Worm (Caenorhabditis elegans) whole organism, late embryonic: Measurements from ENCODE around the gene mrck-1.

ENCODE experiments used
- C38D4.7 ChIP-seq: fragments of 200-800 bp; sonication (Bioruptor generic); optimal IDR thresholded peaks from 2 replicates; lab custom pipeline; 2018; ENCODE audit warnings: mild to moderate bottlenecking, missing genetic modification characterization, moderate library complexity, missing compliant biosample characterization
- K02D7.2 ChIP-seq: sonication (generic microtip); optimal IDR thresholded peaks from 2 replicates; lab custom pipeline; 2017; ENCODE audit warnings: mild to moderate bottlenecking, missing genetic modification characterization, missing compliant biosample characterization
- K09A11.1 ChIP-seq: sonication (generic microtip); optimal IDR thresholded peaks from 2 replicates; lab custom pipeline; 2017; ENCODE audit warnings: antibody characterized with exemption, mild to moderate bottlenecking, missing genetic modification characterization, missing compliant biosample characterization; ENCODE audit not compliant: insufficient read depth
- Y22D7AL.16 ChIP-seq: sonication (generic microtip); optimal IDR thresholded peaks from 2 replicates; lab custom pipeline; 2016; ENCODE audit warnings: missing genetic modification characterization, missing compliant biosample characterization
- ama-1 ChIP-seq: fragments of 150-350 bp; optimal IDR thresholded peaks from 2 replicates; lab custom pipeline; 2014
- ceh-22 ChIP-seq: sonication (generic microtip); optimal IDR thresholded peaks from 2 replicates; lab custom pipeline; 2017; ENCODE audit warnings: missing biosample characterization, missing genetic modification characterization
- ceh-34 ChIP-seq: sonication (generic microtip); optimal IDR thresholded peaks from 2 replicates; lab custom pipeline; 2016; ENCODE audit warnings: mild to moderate bottlenecking, missing genetic modification characterization, missing compliant biosample characterization
- ceh-6 ChIP-seq: fragments of 200-800 bp; sonication (Bioruptor generic); optimal IDR thresholded peaks from 2 replicates; lab custom pipeline; 2018; ENCODE audit warnings: mild to moderate bottlenecking, missing genetic modification characterization, missing compliant biosample characterization
- dmd-4 ChIP-seq: sonication (generic microtip); optimal IDR thresholded peaks from 2 replicates; lab custom pipeline; 2016; ENCODE audit warnings: borderline replicate concordance, missing genetic modification characterization, missing compliant biosample characterization
- elt-2 ChIP-seq: sonication (generic microtip); optimal IDR thresholded peaks from 2 replicates; lab custom pipeline; 2016; ENCODE audit warnings: missing genetic modification reagents, missing genetic modification characterization, missing compliant biosample characterization
- elt-4 ChIP-seq: sonication (generic microtip); optimal IDR thresholded peaks from 2 replicates; lab custom pipeline; 2016; ENCODE audit warnings: missing genetic modification characterization, missing compliant biosample characterization
- ets-4 ChIP-seq: sonication (generic microtip); optimal IDR thresholded peaks from 2 replicates; lab custom pipeline; 2016; ENCODE audit warnings: missing genetic modification characterization, missing compliant biosample characterization
- eyg-1 ChIP-seq: sonication (generic microtip); optimal IDR thresholded peaks from 2 replicates; lab custom pipeline; 2016; ENCODE audit warnings: missing genotype, missing genetic modification characterization, missing compliant biosample characterization
- fkh-10 ChIP-seq: fragments of 150-350 bp; optimal IDR thresholded peaks from 2 replicates; lab custom pipeline; 2014; ENCODE audit warnings: missing biosample characterization, missing genetic modification reagents, missing genetic modification characterization
- hlh-13 ChIP-seq: fragments of 200-800 bp; sonication (Bioruptor generic); optimal IDR thresholded peaks from 2 replicates; lab custom pipeline; 2018; ENCODE audit warnings: mild to moderate bottlenecking, missing genetic modification characterization, missing compliant biosample characterization
- hlh-30 ChIP-seq: sonication (generic microtip); optimal IDR thresholded peaks from 2 replicates; lab custom pipeline; 2017; ENCODE audit warnings: antibody characterized with exemption, missing genetic modification characterization, missing compliant biosample characterization; ENCODE audit not compliant: insufficient read depth
- hlh-6 ChIP-seq: sonication (generic microtip); optimal IDR thresholded peaks from 2 replicates; lab custom pipeline; 2016; ENCODE audit warnings: missing genotype, missing genetic modification characterization, missing compliant biosample characterization
- nhr-232 ChIP-seq: sonication (generic microtip); optimal IDR thresholded peaks from 2 replicates; lab custom pipeline; 2016; ENCODE audit warnings: missing genetic modification characterization, missing compliant biosample characterization
- npax-4 ChIP-seq: sonication (generic microtip); optimal IDR thresholded peaks from 2 replicates; lab custom pipeline; 2016; ENCODE audit warnings: missing genetic modification characterization, missing compliant biosample characterization
- odd-2 ChIP-seq: sonication (generic microtip); optimal IDR thresholded peaks from 2 replicates; lab custom pipeline; 2017; ENCODE audit warnings: antibody characterized with exemption, mild to moderate bottlenecking, missing genetic modification characterization, missing compliant biosample characterization
- pag-3 ChIP-seq: sonication (generic microtip); optimal IDR thresholded peaks from 2 replicates; lab custom pipeline; 2016; ENCODE audit warnings: missing compliant biosample characterization, missing genetic modification characterization, borderline replicate concordance
- pat-9 ChIP-seq: fragments of 200-800 bp; sonication (Bioruptor generic); optimal IDR thresholded peaks from 2 replicates; lab custom pipeline; 2018; ENCODE audit warnings: mild to moderate bottlenecking, missing genetic modification characterization, moderate library complexity, missing compliant biosample characterization
- pha-2 ChIP-seq: sonication (generic microtip); optimal IDR thresholded peaks from 2 replicates; lab custom pipeline; 2017; ENCODE audit warnings: mild to moderate bottlenecking, missing genetic modification characterization, missing compliant biosample characterization
- pha-4 ChIP-seq: fragments of 150-350 bp; optimal IDR thresholded peaks from 2 replicates; lab custom pipeline; 2018; ENCODE audit warnings: missing biosample characterization, missing genetic modification reagents, missing genetic modification characterization
- pqm-1 ChIP-seq: sonication (generic microtip); optimal IDR thresholded peaks from 2 replicates; lab custom pipeline; 2016; ENCODE audit warnings: missing genetic modification characterization, missing compliant biosample characterization
- sdc-2 ChIP-seq: sonication (generic microtip); optimal IDR thresholded peaks from 2 replicates; lab custom pipeline; 2016; ENCODE audit warnings: missing genotype, missing genetic modification characterization, missing compliant biosample characterization
- sox-2 ChIP-seq: fragments of 200-800 bp; sonication (Bioruptor generic); IDR thresholded peaks from 2 replicates; pipeline ENCODE4 v1.3.6; 2022; ENCODE audit warnings: missing genetic modification reagents, missing genetic modification characterization, missing compliant biosample characterization
- sox-4 ChIP-seq: sonication (generic microtip); optimal IDR thresholded peaks from 2 replicates; lab custom pipeline; 2017; ENCODE audit warnings: mild to moderate bottlenecking, missing genetic modification characterization, inconsistent platforms, missing compliant biosample characterization
- tbx-2 ChIP-seq: sonication (generic microtip); optimal IDR thresholded peaks from 2 replicates; lab custom pipeline; 2016; ENCODE audit warnings: missing genetic modification characterization, missing compliant biosample characterization
- tbx-7 ChIP-seq: sonication (generic microtip); optimal IDR thresholded peaks from 2 replicates; lab custom pipeline; 2016; ENCODE audit warnings: missing genotype, missing genetic modification characterization, missing compliant biosample characterization
- ttx-3 ChIP-seq: sonication (generic microtip); optimal IDR thresholded peaks from 2 replicates; lab custom pipeline; 2016; ENCODE audit warnings: missing genetic modification reagents, missing genetic modification characterization, missing compliant biosample characterization
- unc-3 ChIP-seq, 2 experiments: fragments of 200-800 bp in 1 of 2; sonication (Bioruptor generic) in 1 of 2; sonication (generic microtip) in 1 of 2; conservative IDR thresholded peaks in 1 of 2; optimal IDR thresholded peaks in 1 of 2; 2 replicates each; pipeline versions ENCODE4 v1.3.6 to Lab custom; 2016 to 2022; ENCODE audit warnings: missing compliant biosample characterization in 2 of 2, missing genetic modification characterization in 2 of 2, missing genetic modification reagents in 1 of 2
- unc-55 ChIP-seq: sonication (generic microtip); optimal IDR thresholded peaks from 2 replicates; lab custom pipeline; 2017; ENCODE audit warnings: missing biosample characterization, missing genetic modification reagents, missing genetic modification characterization
- unc-86 ChIP-seq: sonication (generic microtip); optimal IDR thresholded peaks from 2 replicates; lab custom pipeline; 2016; ENCODE audit warnings: missing genetic modification characterization, missing compliant biosample characterization

The mrck-1 gene

ce11 chrV:6286343-6286742 lies 19.3 kb upstream of the mrck-1 start, which contains the start of gene srn-1:
srn-1 (minus strand) TSS chrV:6286443.
- TF ChIP-seq tbx-7 (tag; lab: Kevin White, UChicago) (no peak), npax-4 (tag; lab: Kevin White, UChicago) (no peak), pag-3 (no peak), nhr-232 (tag; lab: Kevin White, UChicago) (no peak), unc-3 (GFP tag; conservative IDR thresholded peaks at IDR 0.05; lab: Robert Waterston, UW) (no peak), unc-3 (tag; optimal IDR thresholded peaks at IDR 0.05; lab: Kevin White, UChicago) (no peak), pha-4 (tag; lab: Kevin White, UChicago) (no peak), pha-2 (tag; lab: Kevin White, UChicago) (no peak), unc-55 (GFP tag; lab: Kevin White, UChicago) (no peak), sox-4 (tag; lab: Kevin White, UChicago) (no peak), tbx-2 (no peak), C38D4.7 (GFP tag; lab: Kevin White, UChicago) (no peak), Y22D7AL.16 (no peak), hlh-13 (GFP tag; lab: Kevin White, UChicago) (no peak), eyg-1 (tag; lab: Kevin White, UChicago) (no peak), K09A11.1 (tag; lab: Kevin White, UChicago) (no peak), hlh-6 (tag; lab: Kevin White, UChicago) (no peak), unc-86 (no peak), ceh-22 (no peak)

ce11 chrV:6281175-6281574 lies 14.1 kb upstream of the mrck-1 start, which contains the start of the genes K12B6.4 and spe-49:
K12B6.4 (minus strand) TSS chrV:6281275.
spe-49 (plus strand) TSS chrV:6281359.
- TF ChIP-seq sox-2 (GFP tag; lab: Robert Waterston, UW) (no peak), elt-4 (tag; lab: Kevin White, UChicago) (no peak), ttx-3 (tag; lab: Kevin White, UChicago) (no peak), npax-4 (tag; lab: Kevin White, UChicago) (no peak)

- TF ChIP-seq unc-3 (GFP tag; conservative IDR thresholded peaks at IDR 0.05; lab: Robert Waterston, UW) (no peak), unc-3 (tag; optimal IDR thresholded peaks at IDR 0.05; lab: Kevin White, UChicago) (no peak), elt-2 (no peak), odd-2 (tag; lab: Kevin White, UChicago) (no peak), hlh-6 (tag; lab: Kevin White, UChicago) (no peak), sdc-2 (no peak), pqm-1 (tag; lab: Kevin White, UChicago) (no peak), fkh-10 (GFP tag; lab: Kevin White, UChicago) (no peak), ets-4 (tag; lab: Kevin White, UChicago) (no peak), hlh-30 (tag; lab: Kevin White, UChicago) (no peak), elt-4 (tag; lab: Kevin White, UChicago) (no peak), Y22D7AL.16 (no peak), pat-9 (no peak), K02D7.2 (tag; lab: Kevin White, UChicago) (no peak), ceh-6 (GFP tag; lab: Kevin White, UChicago) (no peak), sox-2 (GFP tag; lab: Robert Waterston, UW) (no peak), ama-1 (lab: Kevin White, UChicago) (no peak), dmd-4 (tag; lab: Kevin White, UChicago) (no peak), ceh-22 (no peak), ceh-34 (tag; lab: Kevin White, UChicago) (no peak)
Measured at ce11 chrV:6280067-6280466, 13.0 kb upstream of the mrck-1 start.
